Worm (Caenorhabditis elegans) whole organism, L4 larva: ENCODE data around the gene C16A3.2.

ENCODE experiments used
- dmd-9 ChIP-seq: fragments of 200-800 bp; sonication (Bioruptor generic); IDR thresholded peaks from 2 replicates; pipeline ENCODE4 v1.3.6; 2022; ENCODE audit warnings: missing genetic modification reagents, missing genetic modification characterization, missing compliant biosample characterization
- nhr-6 ChIP-seq: fragments of 150-350 bp; optimal IDR thresholded peaks from 2 replicates; lab custom pipeline; 2014; ENCODE audit warnings: missing biosample characterization, missing genetic modification characterization

DNA sequence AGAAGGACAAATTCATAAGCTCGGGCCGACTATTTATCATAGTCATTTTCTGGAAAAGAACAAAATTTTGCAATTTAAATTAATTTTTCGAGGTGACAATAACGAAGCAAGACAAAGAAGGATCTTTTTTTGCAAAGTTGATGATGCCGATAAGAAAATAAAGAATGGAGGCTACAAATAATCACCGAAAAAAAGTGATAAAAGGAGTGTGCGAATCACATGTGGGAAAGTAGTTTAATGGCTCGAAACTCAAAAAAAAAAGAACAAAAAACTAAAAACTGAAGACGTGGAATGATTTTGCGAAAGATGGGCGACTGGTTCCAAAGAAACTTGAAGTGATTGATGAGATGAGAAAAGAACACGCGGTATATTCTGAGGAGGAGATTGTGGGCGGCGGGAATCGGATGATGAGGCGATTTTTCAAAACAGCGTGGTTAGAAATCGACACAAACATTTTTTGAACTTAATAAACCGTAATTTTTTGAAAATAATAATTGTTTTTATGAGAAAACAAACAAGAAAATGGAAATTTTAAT lies 29.8 kb downstream of the C16A3.2 start, which contains the start of gene atgl-1:
- TF ChIP-seq dmd-9 (GFP tag; lab: Robert Waterston, UW) (no peak), nhr-6 (tag; lab: Kevin White, UChicago) (no peak)
